Fruit fly (Drosophila melanogaster) whole organism, adult: ENCODE measurements around the gene CG45413.

Experiments used
- CG11617 ChIP-seq: fragments of 200-800 bp; sonication (Bioruptor generic); optimal IDR thresholded peaks from 2 replicates; lab custom pipeline; 2017; ENCODE audit warnings: mild to moderate bottlenecking, missing biosample characterization, missing genetic modification reagents, missing genetic modification characterization
- CG12768 ChIP-seq: fragments of 200-800 bp; sonication (Bioruptor generic); optimal IDR thresholded peaks from 2 replicates; lab custom pipeline; 2017; ENCODE audit warnings: missing biosample characterization, missing genetic modification characterization, mild to moderate bottlenecking, moderate library complexity, missing genetic modification reagents
- CG5204 ChIP-seq: fragments of 200-800 bp; sonication (Bioruptor generic); optimal IDR thresholded peaks from 2 replicates; lab custom pipeline; 2016; ENCODE audit warnings: missing biosample characterization, missing genetic modification characterization
- Clk ChIP-seq: fragments of 200-800 bp; sonication (Bioruptor generic); optimal IDR thresholded peaks from 2 replicates; lab custom pipeline; 2017; ENCODE audit warnings: missing biosample characterization, missing genetic modification characterization
- Crg-1 ChIP-seq: fragments of 200-800 bp; sonication (Bioruptor generic); optimal IDR thresholded peaks from 2 replicates; lab custom pipeline; 2016; ENCODE audit warnings: missing biosample characterization, missing genetic modification characterization
- cic ChIP-seq: fragments of 200-800 bp; sonication (Bioruptor generic); optimal IDR thresholded peaks from 2 replicates; lab custom pipeline; 2017; ENCODE audit warnings: missing biosample characterization, mild to moderate bottlenecking, missing genetic modification characterization, moderate library complexity
- cnc ChIP-seq, 2 experiments: fragments of >200 bp; optimal IDR thresholded peaks; 2 replicates each; lab custom pipeline; 2017
- ovo ChIP-seq: fragments of 200-800 bp; sonication (Bioruptor generic); optimal IDR thresholded peaks from 2 replicates; lab custom pipeline; 2016; ENCODE audit warnings: missing biosample characterization, missing genetic modification characterization
- pad ChIP-seq: fragments of 200-800 bp; sonication (Bioruptor generic); optimal IDR thresholded peaks from 3 replicates; lab custom pipeline; 2017; ENCODE audit warnings: missing biosample characterization, missing genetic modification characterization, mild to moderate bottlenecking, moderate library complexity, missing genetic modification reagents
- toe ChIP-seq: fragments of 200-800 bp; sonication (Bioruptor generic); optimal IDR thresholded peaks from 2 replicates; lab custom pipeline; 2016; ENCODE audit warnings: missing biosample characterization, missing genetic modification characterization

DNA sequence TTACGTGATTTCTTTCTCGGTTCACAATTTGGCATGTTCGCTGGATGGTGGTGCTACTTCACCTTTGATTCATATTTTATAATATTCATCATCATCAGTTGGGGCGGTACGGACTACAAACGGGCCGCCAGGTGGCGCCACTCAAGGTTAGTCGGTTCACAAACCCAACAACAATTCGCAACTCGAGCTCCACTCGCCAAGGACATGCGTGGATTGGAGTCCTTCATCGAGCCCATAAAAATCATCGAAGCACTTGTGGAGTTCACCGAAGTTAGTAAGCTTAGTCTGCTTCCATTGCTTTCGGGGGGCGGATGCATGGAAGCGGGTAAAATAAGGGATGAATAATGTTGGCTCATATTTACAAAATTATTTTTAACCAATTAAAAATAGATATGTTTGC lies 25.0 kb downstream of the CG45413 start:
- TF ChIP-seq CG5204 (GFP tag; lab: Kevin White, UChicago), result no peak
- no peak for TF ChIP-seq Crg-1 (GFP tag; lab: Kevin White, UChicago)
- no peak for TF ChIP-seq cnc (optimal IDR thresholded peaks at IDR 0.05; lab: Kevin White, UChicago)
- no peak for TF ChIP-seq ovo (GFP tag; lab: Kevin White, UChicago)
- TF ChIP-seq CG12768 (GFP tag; lab: Kevin White, UChicago), result no peak
- TF ChIP-seq Clk (GFP tag; lab: Kevin White, UChicago), result no peak
- TF ChIP-seq toe (GFP tag; lab: Kevin White, UChicago), result no peak
- TF ChIP-seq CG11617 (GFP tag; lab: Kevin White, UChicago), result no peak
- TF ChIP-seq cic (GFP tag; lab: Kevin White, UChicago), result no peak
- TF ChIP-seq pad (GFP tag; lab: Kevin White, UChicago), result no peak
